Worm (Caenorhabditis elegans) whole organism, young adult: ENCODE results near the gene unc-52.

ENCODE experiments used
- B0035.1 ChIP-seq: sonication (generic microtip); optimal IDR thresholded peaks from 2 replicates; lab custom pipeline; 2016; ENCODE audit warnings: missing genetic modification characterization, mild to moderate bottlenecking, missing compliant biosample characterization, missing genotype, missing genetic modification reagents
- B0336.3 ChIP-seq: fragments of 200-800 bp; sonication (Bioruptor generic); IDR thresholded peaks from 2 replicates; pipeline ENCODE4 v1.3.6; 2022; ENCODE audit warnings: missing genetic modification characterization, missing compliant biosample characterization
- C17E4.6 ChIP-seq: fragments of 200-800 bp; sonication (Bioruptor generic); IDR thresholded peaks from 2 replicates; pipeline ENCODE4 v1.3.6; 2022; ENCODE audit warnings: missing genetic modification reagents, missing genetic modification characterization, missing compliant biosample characterization
- F22D6.2 ChIP-seq: sonication (generic microtip); optimal IDR thresholded peaks from 2 replicates; lab custom pipeline; 2016; ENCODE audit warnings: mild to moderate bottlenecking, missing genetic modification characterization, missing compliant biosample characterization
- F37B4.10 ChIP-seq: fragments of 200-800 bp; sonication (Bioruptor generic); IDR thresholded peaks from 2 replicates; pipeline ENCODE4 v1.3.6; 2022; ENCODE audit warnings: missing genetic modification characterization, missing compliant biosample characterization
- F49E8.2 ChIP-seq: sonication (generic microtip); optimal IDR thresholded peaks from 3 replicates; lab custom pipeline; 2017; ENCODE audit warnings: missing genetic modification characterization, mild to moderate bottlenecking, missing compliant biosample characterization, antibody characterized with exemption, moderate library complexity; ENCODE audit not compliant: insufficient read depth
- F55B11.4 ChIP-seq: sonication (generic microtip); optimal IDR thresholded peaks from 2 replicates; lab custom pipeline; 2016; ENCODE audit warnings: missing compliant biosample characterization, missing genetic modification characterization, borderline replicate concordance; ENCODE audit not compliant: insufficient read depth
- F57C9.4 ChIP-seq: sonication (generic microtip); optimal IDR thresholded peaks from 2 replicates; lab custom pipeline; 2017; ENCODE audit warnings: mild to moderate bottlenecking, missing genetic modification characterization, missing compliant biosample characterization
- T26A5.8 ChIP-seq: sonication (generic microtip); optimal IDR thresholded peaks from 2 replicates; lab custom pipeline; 2016; ENCODE audit warnings: missing genetic modification characterization, missing compliant biosample characterization
- Y53F4B.3 ChIP-seq: fragments of 200-800 bp; sonication (Bioruptor generic); IDR thresholded peaks from 2 replicates; pipeline ENCODE4 v1.3.6; 2022; ENCODE audit warnings: missing genetic modification reagents, missing genetic modification characterization, missing compliant biosample characterization
- Y53G8AR.9 ChIP-seq: fragments of 200-800 bp; sonication (Bioruptor generic); conservative IDR thresholded peaks from 2 replicates; pipeline ENCODE4 v1.3.6; 2022; ENCODE audit warnings: missing genetic modification reagents, missing genetic modification characterization, missing compliant biosample characterization
- Y56A3A.18 ChIP-seq: fragments of 200-800 bp; sonication (Bioruptor generic); IDR thresholded peaks from 2 replicates; pipeline ENCODE4 v1.3.6; 2022; ENCODE audit warnings: missing genetic modification reagents, missing genetic modification characterization, missing compliant biosample characterization
- Y67H2A.10 ChIP-seq: fragments of 200-800 bp; sonication (Bioruptor generic); conservative IDR thresholded peaks from 2 replicates; pipeline ENCODE4 v1.3.6; 2022; ENCODE audit warnings: missing genetic modification reagents, missing genetic modification characterization, missing compliant biosample characterization
- Y95B8A.8 ChIP-seq: fragments of 200-800 bp; sonication (Bioruptor generic); IDR thresholded peaks from 2 replicates; pipeline ENCODE4 v1.3.6; 2022; ENCODE audit warnings: missing genetic modification reagents, missing genetic modification characterization, missing compliant biosample characterization
- ZK185.1 ChIP-seq: sonication (generic microtip); optimal IDR thresholded peaks from 2 replicates; lab custom pipeline; 2016; ENCODE audit warnings: mild to moderate bottlenecking, missing genetic modification characterization, missing compliant biosample characterization; ENCODE audit not compliant: poor library complexity, severe bottlenecking
- aptf-2 ChIP-seq: fragments of 200-800 bp; sonication (Bioruptor generic); conservative IDR thresholded peaks from 2 replicates; pipeline ENCODE4 v1.3.6; 2022; ENCODE audit warnings: missing genetic modification reagents, missing genetic modification characterization, missing compliant biosample characterization
- attf-5 ChIP-seq: fragments of 200-800 bp; sonication (Bioruptor generic); optimal IDR thresholded peaks from 2 replicates; lab custom pipeline; 2018; ENCODE audit warnings: mild to moderate bottlenecking, missing genetic modification characterization, missing compliant biosample characterization
- bed-2 ChIP-seq: fragments of 200-800 bp; sonication (Bioruptor generic); IDR thresholded peaks from 2 replicates; pipeline ENCODE4 v1.3.6; 2022; ENCODE audit warnings: missing genetic modification reagents, missing genetic modification characterization, missing compliant biosample characterization
- ccch-3 ChIP-seq: fragments of 200-800 bp; sonication (Bioruptor generic); optimal IDR thresholded peaks from 2 replicates; lab custom pipeline; 2018; ENCODE audit warnings: mild to moderate bottlenecking, missing genetic modification characterization, missing compliant biosample characterization
- cebp-1 ChIP-seq, 2 experiments: fragments of 200-800 bp in 1 of 2; sonication (Bioruptor generic) in 1 of 2; sonication (generic microtip) in 1 of 2; IDR thresholded peaks in 1 of 2; optimal IDR thresholded peaks in 1 of 2; 2 replicates each; pipeline versions ENCODE4 v1.3.6 to Lab custom; 2017 to 2022; ENCODE audit warnings: missing compliant biosample characterization in 2 of 2, missing genetic modification characterization in 2 of 2, mild to moderate bottlenecking in 1 of 2, missing genetic modification reagents in 1 of 2, moderate library complexity in 1 of 2
- ceh-100 ChIP-seq: fragments of 200-800 bp; sonication (Bioruptor generic); IDR thresholded peaks from 2 replicates; pipeline ENCODE4 v1.3.6; 2022; ENCODE audit warnings: missing genetic modification reagents, missing genetic modification characterization, missing compliant biosample characterization
- egrh-3 ChIP-seq: fragments of 200-800 bp; sonication (Bioruptor generic); IDR thresholded peaks from 2 replicates; pipeline ENCODE4 v1.3.6; 2022; ENCODE audit warnings: missing genetic modification reagents, missing genetic modification characterization, missing compliant biosample characterization
- ets-4 ChIP-seq: fragments of 200-800 bp; sonication (Bioruptor generic); optimal IDR thresholded peaks from 2 replicates; lab custom pipeline; 2018; ENCODE audit warnings: mild to moderate bottlenecking, missing genetic modification characterization, missing compliant biosample characterization
- fkh-3 ChIP-seq: sonication (generic microtip); optimal IDR thresholded peaks from 2 replicates; lab custom pipeline; 2016; ENCODE audit warnings: mild to moderate bottlenecking, missing genetic modification characterization, missing compliant biosample characterization
- hrde-1 ChIP-seq: sonication (generic microtip); optimal IDR thresholded peaks from 2 replicates; lab custom pipeline; 2016; ENCODE audit warnings: missing genetic modification characterization, mild to moderate bottlenecking, missing compliant biosample characterization, moderate library complexity, missing genotype, missing genetic modification reagents, borderline replicate concordance
- hsf-1 ChIP-seq: fragments of 200-800 bp; sonication (Bioruptor generic); IDR thresholded peaks from 2 replicates; pipeline ENCODE4 v1.3.6; 2022; ENCODE audit warnings: missing genetic modification reagents, missing genetic modification characterization, missing compliant biosample characterization
- let-526 ChIP-seq: fragments of 200-800 bp; sonication (Bioruptor generic); IDR thresholded peaks from 2 replicates; pipeline ENCODE4 v1.3.6; 2022; ENCODE audit warnings: missing genetic modification reagents, missing genetic modification characterization, missing compliant biosample characterization
- let-607 ChIP-seq, 2 experiments: fragments of 200-800 bp in 1 of 2; sonication (Bioruptor generic) in 1 of 2; sonication (generic microtip) in 1 of 2; optimal IDR thresholded peaks; 2 replicates each; lab custom pipeline; 2016 to 2018; ENCODE audit warnings: mild to moderate bottlenecking in 2 of 2, missing compliant biosample characterization in 2 of 2, missing genetic modification characterization in 2 of 2, moderate library complexity in 2 of 2, missing genotype in 1 of 2
- lin-35 ChIP-seq, 3 experiments: fragments of 150-350 bp in 2 of 3; sonication (generic microtip) in 1 of 3; optimal IDR thresholded peaks; 2 replicates each; lab custom pipeline; 2014 to 2018; ENCODE audit warnings: missing biosample characterization in 3 of 3, missing genetic modification characterization in 3 of 3, missing genetic modification reagents in 3 of 3
- madf-6 ChIP-seq: fragments of 200-800 bp; sonication (Bioruptor generic); IDR thresholded peaks from 2 replicates; pipeline ENCODE4 v1.3.6; 2022; ENCODE audit warnings: missing genetic modification reagents, missing genetic modification characterization, missing compliant biosample characterization
- madf-8 ChIP-seq: fragments of 200-800 bp; sonication (Bioruptor generic); conservative IDR thresholded peaks from 2 replicates; pipeline ENCODE4 v1.3.6; 2022; ENCODE audit warnings: missing genetic modification reagents, missing genetic modification characterization, missing compliant biosample characterization
- mxl-1 ChIP-seq: sonication (generic microtip); optimal IDR thresholded peaks from 2 replicates; lab custom pipeline; 2016; ENCODE audit warnings: missing genetic modification characterization, missing compliant biosample characterization
- nfya-1 ChIP-seq: sonication (generic microtip); optimal IDR thresholded peaks from 2 replicates; lab custom pipeline; 2017; ENCODE audit warnings: antibody characterized with exemption, missing compliant biosample characterization, missing genetic modification characterization, borderline replicate concordance; ENCODE audit not compliant: insufficient read depth
- nfyb-1 ChIP-seq: fragments of 200-800 bp; sonication (Bioruptor generic); IDR thresholded peaks from 2 replicates; pipeline ENCODE4 v1.3.6; 2022; ENCODE audit warnings: missing genetic modification reagents, missing genetic modification characterization, missing compliant biosample characterization
- nhr-80 ChIP-seq: sonication (generic microtip); optimal IDR thresholded peaks from 2 replicates; lab custom pipeline; 2016; ENCODE audit warnings: missing genetic modification characterization, missing compliant biosample characterization
- nhr-90 ChIP-seq: sonication (generic microtip); optimal IDR thresholded peaks from 2 replicates; lab custom pipeline; 2016; ENCODE audit warnings: missing genotype, mild to moderate bottlenecking, missing genetic modification characterization, missing compliant biosample characterization
- pha-4 ChIP-seq: fragments of 150-350 bp; sonication (generic microtip); optimal IDR thresholded peaks from 2 replicates; lab custom pipeline; 2014; ENCODE audit warnings: missing biosample characterization, missing genetic modification reagents, missing genetic modification characterization
- snpc-1.1 ChIP-seq: sonication (generic microtip); optimal IDR thresholded peaks from 2 replicates; lab custom pipeline; 2017; ENCODE audit warnings: missing genetic modification characterization, mild to moderate bottlenecking, missing compliant biosample characterization, antibody characterized with exemption, moderate library complexity, missing genotype, missing genetic modification reagents; ENCODE audit not compliant: insufficient read depth
- snpc-4 ChIP-seq, 5 experiments: fragments of 150-350 bp in 1 of 5; sonication (generic microtip) in 4 of 5; optimal IDR thresholded peaks; 2 replicates each; lab custom pipeline; 2014 to 2018; ENCODE audit warnings: missing genetic modification characterization in 5 of 5, missing biosample characterization in 3 of 5, antibody characterized with exemption in 2 of 5, mild to moderate bottlenecking in 2 of 5, missing compliant biosample characterization in 2 of 5, missing genotype in 2 of 5, moderate library complexity in 2 of 5, missing genetic modification reagents in 1 of 5
- tbx-9 ChIP-seq: sonication (generic microtip); optimal IDR thresholded peaks from 2 replicates; lab custom pipeline; 2016; ENCODE audit warnings: borderline replicate concordance, missing genetic modification characterization, inconsistent platforms, missing compliant biosample characterization
- zfh-2 ChIP-seq: fragments of 200-800 bp; sonication (Bioruptor generic); conservative IDR thresholded peaks from 2 replicates; pipeline ENCODE4 v1.3.6; 2022; ENCODE audit warnings: missing genetic modification reagents, missing genetic modification characterization, missing compliant biosample characterization
- ztf-22 ChIP-seq: fragments of 200-800 bp; sonication (Bioruptor generic); optimal IDR thresholded peaks from 2 replicates; lab custom pipeline; 2018; ENCODE audit warnings: mild to moderate bottlenecking, missing genetic modification characterization, moderate library complexity, missing compliant biosample characterization
- ztf-25 ChIP-seq: fragments of 200-800 bp; sonication (Bioruptor generic); IDR thresholded peaks from 2 replicates; pipeline ENCODE4 v1.3.6; 2022; ENCODE audit warnings: missing genetic modification reagents, missing genetic modification characterization, missing compliant biosample characterization
- ztf-26 ChIP-seq: sonication (generic microtip); optimal IDR thresholded peaks from 2 replicates; lab custom pipeline; 2017; ENCODE audit warnings: missing genetic modification characterization, missing compliant biosample characterization
- ztf-3 ChIP-seq: fragments of 200-800 bp; sonication (Bioruptor generic); optimal IDR thresholded peaks from 2 replicates; lab custom pipeline; 2018; ENCODE audit warnings: mild to moderate bottlenecking, missing genetic modification characterization, missing compliant biosample characterization
- ztf-6 ChIP-seq: fragments of 200-800 bp; sonication (Bioruptor generic); IDR thresholded peaks from 2 replicates; pipeline ENCODE4 v1.3.6; 2022; ENCODE audit warnings: missing genetic modification reagents, missing genetic modification characterization, missing compliant biosample characterization

unc-52 gene

ce11 chrII:14635179-14635578 lies 49.1 kb downstream of the unc-52 start (continued):
- TF ChIP-seq F22D6.2 (tag; lab: Kevin White, UChicago) (no peak), Y56A3A.18 (0 out of 2 replicates have a peak, but pooled peaks have one; percentile 41), madf-8 (GFP tag; lab: Robert Waterston, UW) (no peak), zfh-2 (GFP tag; lab: Robert Waterston, UW) (0 out of 2 replicates have a peak, but pooled peaks have one; percentile 38), snpc-4 (GFP tag; optimal IDR thresholded peaks at IDR 0.05; lab: Kevin White, UChicago) (no peak), snpc-4 (tag; optimal IDR thresholded peaks at IDR 0.05; lab: Kevin White, UChicago) (peak in 3 of 4 experiments; percentile 41 to 78 (median 54)), aptf-2 (no peak), hrde-1 (tag; lab: Kevin White, UChicago) (no peak), B0336.3 (GFP tag; lab: Robert Waterston, UW) (no peak), B0035.1 (no peak), ztf-6 (GFP tag; lab: Robert Waterston, UW) (no peak), ccch-3 (no peak), T26A5.8 (no peak), egrh-3 (GFP tag; lab: Robert Waterston, UW) (peak; percentile 30; the same call in 1 of the 2 replicates), mxl-1 (tag; lab: Kevin White, UChicago) (no peak), F57C9.4 (tag; lab: Kevin White, UChicago) (no peak), ZK185.1 (tag; lab: Kevin White, UChicago) (peak; percentile 32), Y95B8A.8 (GFP tag; lab: Robert Waterston, UW) (no peak), Y53G8AR.9 (GFP tag; lab: Robert Waterston, UW) (no peak), fkh-3 (tag; lab: Kevin White, UChicago) (no peak), ztf-3 (GFP tag; lab: Kevin White, UChicago) (no peak), Y67H2A.10 (GFP tag; lab: Robert Waterston, UW) (no peak), nhr-80 (tag; lab: Kevin White, UChicago) (no peak), ztf-25 (GFP tag; lab: Robert Waterston, UW) (peak; percentile 68; the same call in 1 of the 2 replicates), F37B4.10 (no peak), F49E8.2 (tag; lab: Kevin White, UChicago) (no peak), nhr-90 (tag; lab: Kevin White, UChicago) (peak; percentile 43), snpc-1.1 (no peak), hsf-1 (GFP tag; lab: Robert Waterston, UW) (no peak), tbx-9 (tag; lab: Kevin White, UChicago) (no peak), C17E4.6 (no peak), let-526 (GFP tag; lab: Robert Waterston, UW) (no peak), pha-4 (tag; lab: Kevin White, UChicago) (no peak), lin-35 (GFP tag; optimal IDR thresholded peaks at IDR 0.05; lab: Kevin White, UChicago) (peak in 1 of 3 experiments; percentile 48), let-607 (tag; optimal IDR thresholded peaks at IDR 0.05; lab: Kevin White, UChicago) (peak in 1 of 2 experiments; percentile 1), ztf-22 (GFP tag; lab: Kevin White, UChicago) (no peak), F55B11.4 (no peak), nfya-1 (tag; lab: Kevin White, UChicago) (no peak), ceh-100 (GFP tag; lab: Robert Waterston, UW) (no peak), Y53F4B.3 (GFP tag; lab: Robert Waterston, UW) (no peak), attf-5 (GFP tag; lab: Kevin White, UChicago) (peak; percentile 35), ets-4 (GFP tag; lab: Kevin White, UChicago) (no peak), ztf-26 (tag; lab: Kevin White, UChicago) (no peak), bed-2 (GFP tag; lab: Robert Waterston, UW) (no peak), cebp-1 (GFP tag; IDR thresholded peaks at IDR 0.05; lab: Robert Waterston, UW) (no peak), cebp-1 (tag; optimal IDR thresholded peaks at IDR 0.05; lab: Kevin White, UChicago) (no peak), madf-6 (GFP tag; lab: Robert Waterston, UW) (peak; percentile 41), nfyb-1 (GFP tag; lab: Robert Waterston, UW) (peak; percentile 76)
